Worm (Caenorhabditis elegans) whole organism, L1 larva: Measurements from ENCODE around the gene urb-1.
A peak's percentile ranks its signal among the peaks of the same experiment; 100 is the strongest.

Source experiments
- C04F5.9 ChIP-seq: sonication (generic microtip); optimal IDR thresholded peaks from 2 replicates; lab custom pipeline; 2016; ENCODE audit warnings: missing genetic modification characterization, missing compliant biosample characterization
- C34B4.2 ChIP-seq: sonication (generic microtip); optimal IDR thresholded peaks from 2 replicates; lab custom pipeline; 2017; ENCODE audit warnings: mild to moderate bottlenecking, missing genetic modification characterization, missing compliant biosample characterization
- Y116A8C.19 ChIP-seq: sonication (generic microtip); optimal IDR thresholded peaks from 2 replicates; lab custom pipeline; 2016; ENCODE audit warnings: missing compliant biosample characterization, missing genetic modification characterization, borderline replicate concordance
- ama-1 ChIP-seq: fragments of 150-350 bp; optimal IDR thresholded peaks from 2 replicates; lab custom pipeline; 2014
- blmp-1 ChIP-seq: fragments of 150-350 bp; optimal IDR thresholded peaks from 2 replicates; lab custom pipeline; 2014; ENCODE audit warnings: missing biosample characterization, missing genetic modification characterization
- ceh-63 ChIP-seq: fragments of 200-800 bp; sonication (Bioruptor generic); optimal IDR thresholded peaks from 2 replicates; lab custom pipeline; 2018; ENCODE audit warnings: mild to moderate bottlenecking, missing genetic modification characterization, missing compliant biosample characterization
- ceh-8 ChIP-seq: fragments of 200-800 bp; sonication (Bioruptor generic); optimal IDR thresholded peaks from 2 replicates; lab custom pipeline; 2018; ENCODE audit warnings: mild to moderate bottlenecking, missing genetic modification characterization, moderate library complexity, missing compliant biosample characterization
- ceh-90 ChIP-seq: sonication (generic microtip); optimal IDR thresholded peaks from 2 replicates; lab custom pipeline; 2016; ENCODE audit warnings: missing genetic modification characterization, missing compliant biosample characterization
- ces-1 ChIP-seq: fragments of 150-350 bp; optimal IDR thresholded peaks from 2 replicates; lab custom pipeline; 2014; ENCODE audit warnings: missing biosample characterization, missing genetic modification reagents, missing genetic modification characterization
- dpl-1 ChIP-seq, 3 experiments: fragments of 150-350 bp in 2 of 3; sonication (generic microtip) in 1 of 3; optimal IDR thresholded peaks; 2 replicates each; lab custom pipeline; 2014 to 2017; ENCODE audit warnings: missing biosample characterization in 3 of 3, missing genetic modification characterization in 3 of 3, missing genetic modification reagents in 3 of 3
- efl-1 ChIP-seq, 4 experiments: fragments of 150-350 bp; optimal IDR thresholded peaks in 3 of 4; peaks in 1 of 4; 1 replicate in 1 of 4; 2 replicates in 3 of 4; lab custom pipeline; 2014; ENCODE audit warnings: missing biosample characterization in 2 of 4, missing genetic modification characterization in 2 of 4, missing genetic modification reagents in 2 of 4
- efl-3 ChIP-seq: fragments of 200-800 bp; sonication (Bioruptor generic); optimal IDR thresholded peaks from 2 replicates; lab custom pipeline; 2018; ENCODE audit warnings: mild to moderate bottlenecking, missing genetic modification characterization, missing compliant biosample characterization
- elt-2 ChIP-seq: sonication (generic microtip); optimal IDR thresholded peaks from 2 replicates; lab custom pipeline; 2016; ENCODE audit warnings: missing genetic modification characterization, mild to moderate bottlenecking, inconsistent platforms, missing compliant biosample characterization, missing genetic modification reagents
- fkh-8 ChIP-seq: sonication (generic microtip); optimal IDR thresholded peaks from 2 replicates; lab custom pipeline; 2016; ENCODE audit warnings: mild to moderate bottlenecking, missing genetic modification characterization, missing compliant biosample characterization
- hlh-4 ChIP-seq: sonication (generic microtip); optimal IDR thresholded peaks from 2 replicates; lab custom pipeline; 2016; ENCODE audit warnings: mild to moderate bottlenecking, missing genetic modification characterization, missing compliant biosample characterization
- hpl-2 ChIP-seq: fragments of 150-350 bp; optimal IDR thresholded peaks from 2 replicates; lab custom pipeline; 2014; ENCODE audit warnings: missing biosample characterization, missing genetic modification reagents, missing genetic modification characterization
- jun-1 ChIP-seq: fragments of 150-350 bp; optimal IDR thresholded peaks from 2 replicates; lab custom pipeline; 2014; ENCODE audit warnings: missing biosample characterization, missing genetic modification reagents, missing genetic modification characterization
- lin-13 ChIP-seq: fragments of 150-350 bp; optimal IDR thresholded peaks from 2 replicates; lab custom pipeline; 2014; ENCODE audit warnings: missing biosample characterization, missing genetic modification reagents, missing genetic modification characterization
- lin-14 ChIP-seq: fragments of 200-800 bp; sonication (Bioruptor generic); optimal IDR thresholded peaks from 2 replicates; lab custom pipeline; 2018; ENCODE audit warnings: mild to moderate bottlenecking, missing genetic modification characterization, moderate library complexity, missing compliant biosample characterization
- lin-35 ChIP-seq, 2 experiments: fragments of 150-350 bp; optimal IDR thresholded peaks; 2 replicates each; lab custom pipeline; 2014; ENCODE audit warnings: missing biosample characterization in 2 of 2, missing genetic modification characterization in 2 of 2, missing genetic modification reagents in 2 of 2
- lin-39 ChIP-seq: fragments of 150-350 bp; optimal IDR thresholded peaks from 2 replicates; lab custom pipeline; 2014; ENCODE audit warnings: missing biosample characterization, missing genetic modification reagents, missing genetic modification characterization
- lir-3 ChIP-seq: sonication (generic microtip); optimal IDR thresholded peaks from 2 replicates; lab custom pipeline; 2016; ENCODE audit warnings: mild to moderate bottlenecking, missing genetic modification characterization, moderate library complexity, missing compliant biosample characterization; ENCODE audit not compliant: poor library complexity
- mdl-1 ChIP-seq, 2 experiments: fragments of 150-350 bp; optimal IDR thresholded peaks; 2 replicates each; lab custom pipeline; 2014 to 2017; ENCODE audit warnings: missing biosample characterization in 2 of 2, missing genetic modification characterization in 2 of 2, inconsistent platforms in 1 of 2
- mep-1 ChIP-seq: fragments of 150-350 bp; optimal IDR thresholded peaks from 2 replicates; lab custom pipeline; 2014; ENCODE audit warnings: missing biosample characterization, missing genetic modification characterization
- nhr-19 ChIP-seq: fragments of 200-800 bp; sonication (Bioruptor generic); conservative IDR thresholded peaks from 2 replicates; pipeline ENCODE4 v1.3.6; 2022; ENCODE audit warnings: missing genetic modification characterization, missing compliant biosample characterization
- nhr-237 ChIP-seq: fragments of 150-350 bp; optimal IDR thresholded peaks from 2 replicates; lab custom pipeline; 2014; ENCODE audit warnings: missing biosample characterization, missing genetic modification characterization
- nhr-47 ChIP-seq: sonication (generic microtip); optimal IDR thresholded peaks from 2 replicates; lab custom pipeline; 2016; ENCODE audit warnings: mild to moderate bottlenecking, missing genetic modification characterization, moderate library complexity, missing compliant biosample characterization
- nhr-84 ChIP-seq: sonication (generic microtip); optimal IDR thresholded peaks from 2 replicates; lab custom pipeline; 2017; ENCODE audit warnings: missing biosample characterization, missing genetic modification characterization
- nhr-90 ChIP-seq: sonication (generic microtip); optimal IDR thresholded peaks from 2 replicates; lab custom pipeline; 2016; ENCODE audit warnings: mild to moderate bottlenecking, missing genetic modification characterization, missing compliant biosample characterization; ENCODE audit not compliant: poor library complexity
- pax-3 ChIP-seq: fragments of 200-800 bp; sonication (Bioruptor generic); optimal IDR thresholded peaks from 2 replicates; lab custom pipeline; 2018; ENCODE audit warnings: mild to moderate bottlenecking, missing genetic modification characterization, moderate library complexity, missing compliant biosample characterization
- rnt-1 ChIP-seq: sonication (generic microtip); optimal IDR thresholded peaks from 2 replicates; lab custom pipeline; 2016; ENCODE audit warnings: mild to moderate bottlenecking, missing genetic modification characterization, moderate library complexity, missing compliant biosample characterization
- sptf-1 ChIP-seq: fragments of 150-350 bp; optimal IDR thresholded peaks from 2 replicates; lab custom pipeline; 2014; ENCODE audit warnings: missing biosample characterization, missing genetic modification characterization
- tbx-2 ChIP-seq: sonication (generic microtip); optimal IDR thresholded peaks from 2 replicates; lab custom pipeline; 2016; ENCODE audit warnings: missing genetic modification characterization, missing compliant biosample characterization
- unc-86 ChIP-seq: sonication (generic microtip); optimal IDR thresholded peaks from 2 replicates; lab custom pipeline; 2016; ENCODE audit warnings: missing genetic modification characterization, missing compliant biosample characterization
- zag-1 ChIP-seq: fragments of 150-350 bp; optimal IDR thresholded peaks from 2 replicates; lab custom pipeline; 2014; ENCODE audit warnings: missing biosample characterization, missing genetic modification characterization

Gene urb-1

ce11 chrV:6450129-6451011 is 26.4 kb upstream of the urb-1 start, which contains the start of gene acl-8:
acl-8 (plus strand) TSS chrV:6450870.
- TF ChIP-seq hlh-4 (tag; lab: Kevin White, UChicago) (no peak), fkh-8 (tag; lab: Kevin White, UChicago) (no peak), nhr-90 (tag; lab: Kevin White, UChicago) (no peak), rnt-1 (tag; lab: Kevin White, UChicago) (peak; percentile 13), lin-35 (GFP tag; optimal IDR thresholded peaks at IDR 0.05; lab: Kevin White, UChicago) (peak in 1 of 2 experiments; percentile 4), elt-2 (peak; percentile 43), efl-1 (optimal IDR thresholded peaks at IDR 0.05; lab: Kevin White, UChicago) (peak in 1 of 2 experiments; percentile 4), efl-1 (GFP tag; optimal IDR thresholded peaks at IDR 0.05 in 1 of 2; lab: Kevin White, UChicago) (peak in 1 of 2 experiments; percentile 68)

- no peak for TF ChIP-seq C34B4.2 (tag; lab: Kevin White, UChicago)
- TF ChIP-seq C04F5.9 (tag; lab: Kevin White, UChicago): no peak
- TF ChIP-seq mep-1: no peak
- TF ChIP-seq lin-13 (GFP tag; lab: Kevin White, UChicago): no peak
- TF ChIP-seq blmp-1: no peak
- no peak for TF ChIP-seq nhr-47 (tag; lab: Kevin White, UChicago)
- TF ChIP-seq lin-39 (tag; lab: Kevin White, UChicago): no peak
- no peak for TF ChIP-seq mdl-1 (tag; optimal IDR thresholded peaks at IDR 0.05; lab: Kevin White, UChicago)
- no peak for TF ChIP-seq pax-3
- TF ChIP-seq dpl-1 (GFP tag; optimal IDR thresholded peaks at IDR 0.05; lab: Kevin White, UChicago): no peak
- TF ChIP-seq tbx-2: no peak
- no peak for TF ChIP-seq jun-1
- TF ChIP-seq nhr-84 (tag; lab: Kevin White, UChicago): no peak
- no peak for TF ChIP-seq zag-1 (tag; lab: Kevin White, UChicago)
- no peak for TF ChIP-seq Y116A8C.19 (tag; lab: Kevin White, UChicago)
- TF ChIP-seq efl-3 (GFP tag; lab: Kevin White, UChicago): no peak
- TF ChIP-seq sptf-1 (tag; lab: Kevin White, UChicago): no peak
- TF ChIP-seq elt-2: no peak
- TF ChIP-seq nhr-237: no peak
- no peak for TF ChIP-seq hpl-2 (GFP tag; lab: Kevin White, UChicago)
Measured at ce11 chrV:6448356-6448755, 24.4 kb upstream of the urb-1 start, which contains the start of gene fbxa-196. fbxa-196 (plus strand) TSS chrV:6448656.

- no peak for TF ChIP-seq ceh-63 (GFP tag; lab: Kevin White, UChicago)
- TF ChIP-seq lin-14 (GFP tag; lab: Kevin White, UChicago): no peak
- no peak for TF ChIP-seq Y116A8C.19 (tag; lab: Kevin White, UChicago)
- TF ChIP-seq ama-1 (lab: Kevin White, UChicago): no peak
- no peak for TF ChIP-seq nhr-19 (GFP tag; lab: Robert Waterston, UW)
Measured at ce11 chrV:6442037-6442436, 18.1 kb upstream of the urb-1 start, which contains the start of gene T05H4.3. T05H4.3 (plus strand) TSS chrV:6442337.

- TF ChIP-seq ceh-8 (GFP tag; lab: Kevin White, UChicago) (no peak), ces-1 (GFP tag; lab: Kevin White, UChicago) (no peak), lir-3 (tag; lab: Kevin White, UChicago) (no peak), unc-86 (tag; lab: Kevin White, UChicago) (no peak), ceh-90 (tag; lab: Kevin White, UChicago) (no peak)
Measured at ce11 chrV:6441613-6442012, 17.7 kb upstream of the urb-1 start, which contains the start of gene T05H4.15. T05H4.15 (minus strand) TSS chrV:6441713.
